Fruit fly (Drosophila melanogaster): ENCODE measurements around the gene CG13073.

CG13073 gene

dm6 chr3L:16199929-16200328, 17.2 kb downstream of the CG13073 start, which contains the start of gene CG33689:
Gene CG33689 (plus strand): TSS chr3L:16200229.
- no peak for TF ChIP-seq CG8478 (optimal IDR thresholded peaks at IDR 0.05)
- TF ChIP-seq CTCF (optimal IDR thresholded peaks at IDR 0.05): no peak

dm6 chr3L:16198920-16199319, 18.2 kb downstream of the CG13073 start, which contains the start of gene CG33688:
Gene CG33688 (plus strand): TSS chr3L:16199220.
- TF ChIP-seq CTCF (optimal IDR thresholded peaks at IDR 0.05): no peak
- TF ChIP-seq CG8478 (optimal IDR thresholded peaks at IDR 0.05): no peak

dm6 chr3L:16197450-16197918, 19.6 kb downstream of the CG13073 start, which contains the start of gene CG33687:
Gene CG33687 (plus strand): TSS chr3L:16197868.
- TF ChIP-seq CG8478 (optimal IDR thresholded peaks at IDR 0.05): no peak
- TF ChIP-seq CTCF (optimal IDR thresholded peaks at IDR 0.05): no peak

dm6 chr3L:16196588-16197183, 20.4 kb downstream of the CG13073 start:
- TF ChIP-seq CG8478 (optimal IDR thresholded peaks at IDR 0.05) (no peak), CTCF (optimal IDR thresholded peaks at IDR 0.05) (no peak)

- TF ChIP-seq CG8478 (optimal IDR thresholded peaks at IDR 0.05) (no peak), CTCF (optimal IDR thresholded peaks at IDR 0.05) (no peak)
Observed at dm6 chr3L:16195476-16195958, 21.6 kb downstream of the CG13073 start.

dm6 chr3L:16193851-16194709, 23.0 kb downstream of the CG13073 start:
- TF ChIP-seq CTCF (optimal IDR thresholded peaks at IDR 0.05) (no peak), CG8478 (optimal IDR thresholded peaks at IDR 0.05) (no peak)

- TF ChIP-seq CG8478 (optimal IDR thresholded peaks at IDR 0.05) (no peak), CTCF (optimal IDR thresholded peaks at IDR 0.05) (no peak)
Observed at dm6 chr3L:16192561-16193355, 24.3 kb downstream of the CG13073 start.

dm6 chr3L:16190885-16191284, 26.2 kb downstream of the CG13073 start:
- TF ChIP-seq CG8478 (optimal IDR thresholded peaks at IDR 0.05) (no peak), CTCF (optimal IDR thresholded peaks at IDR 0.05) (no peak)

- no peak for TF ChIP-seq CTCF (optimal IDR thresholded peaks at IDR 0.05)
- no peak for TF ChIP-seq CG8478 (optimal IDR thresholded peaks at IDR 0.05)
Observed at dm6 chr3L:16189925-16190231, 27.2 kb downstream of the CG13073 start.

- no peak for TF ChIP-seq CTCF (optimal IDR thresholded peaks at IDR 0.05)
- no peak for TF ChIP-seq CG8478 (optimal IDR thresholded peaks at IDR 0.05)
Observed at dm6 chr3L:16189058-16189924, 27.8 kb downstream of the CG13073 start.

- TF ChIP-seq CG8478 (optimal IDR thresholded peaks at IDR 0.05) (no peak), CTCF (optimal IDR thresholded peaks at IDR 0.05) (no peak)
Observed at dm6 chr3L:16183493-16183892, 33.6 kb downstream of the CG13073 start.

dm6 chr3L:16182633-16183462, 34.3 kb downstream of the CG13073 start:
- TF ChIP-seq CTCF (optimal IDR thresholded peaks at IDR 0.05) (no peak), CG8478 (optimal IDR thresholded peaks at IDR 0.05) (no peak)

- TF ChIP-seq CTCF (optimal IDR thresholded peaks at IDR 0.05): no peak
- no peak for TF ChIP-seq CG8478 (optimal IDR thresholded peaks at IDR 0.05)
Observed at dm6 chr3L:16181330-16181830, 35.7 kb downstream of the CG13073 start.

All from S2 (cell line).